Worm (Caenorhabditis elegans) whole organism, L2 larva: ENCODE measurements around the gene npp-27.
A peak's percentile ranks its signal among the peaks of the same experiment; 100 is the strongest.

ENCODE experiments used
- C34F6.9 ChIP-seq: fragments of 150-350 bp; optimal IDR thresholded peaks from 2 replicates; lab custom pipeline; 2014; ENCODE audit warnings: missing biosample characterization, missing genetic modification characterization
- F13H6.1 ChIP-seq: sonication (generic microtip); optimal IDR thresholded peaks from 2 replicates; lab custom pipeline; 2016; ENCODE audit warnings: missing genetic modification characterization, missing compliant biosample characterization
- R02D3.7 ChIP-seq: fragments of 150-350 bp; optimal IDR thresholded peaks from 2 replicates; lab custom pipeline; 2014; ENCODE audit warnings: missing biosample characterization, missing genetic modification characterization
- Y55F3AM.14 ChIP-seq: fragments of 200-800 bp; sonication (Bioruptor generic); optimal IDR thresholded peaks from 2 replicates; lab custom pipeline; 2018; ENCODE audit warnings: mild to moderate bottlenecking, missing genetic modification characterization, missing compliant biosample characterization
- ZK546.5 ChIP-seq: sonication (generic microtip); optimal IDR thresholded peaks from 2 replicates; lab custom pipeline; 2017; ENCODE audit warnings: missing biosample characterization, missing genetic modification characterization
- alr-1 ChIP-seq: fragments of 150-350 bp; optimal IDR thresholded peaks from 2 replicates; lab custom pipeline; 2014; ENCODE audit warnings: missing biosample characterization, missing genetic modification characterization
- aly-2 ChIP-seq: fragments of 150-350 bp; optimal IDR thresholded peaks from 2 replicates; lab custom pipeline; 2014; ENCODE audit warnings: missing biosample characterization, missing genetic modification characterization
- ama-1 ChIP-seq: fragments of 150-350 bp; optimal IDR thresholded peaks from 2 replicates; lab custom pipeline; 2018; ENCODE audit warnings: inconsistent platforms
- blmp-1 ChIP-seq: sonication (generic microtip); optimal IDR thresholded peaks from 2 replicates; lab custom pipeline; 2017; ENCODE audit warnings: missing genetic modification characterization, mild to moderate bottlenecking, missing compliant biosample characterization, antibody characterized with exemption, moderate library complexity; ENCODE audit not compliant: insufficient read depth
- crh-2 ChIP-seq: sonication (generic microtip); optimal IDR thresholded peaks from 2 replicates; lab custom pipeline; 2017; ENCODE audit warnings: missing biosample characterization, missing genetic modification characterization
- dmd-4 ChIP-seq: sonication (generic microtip); optimal IDR thresholded peaks from 2 replicates; lab custom pipeline; 2017; ENCODE audit warnings: missing biosample characterization, missing genetic modification characterization
- egl-27 ChIP-seq: sonication (generic microtip); optimal IDR thresholded peaks from 3 replicates; lab custom pipeline; 2017; ENCODE audit warnings: missing biosample characterization, missing genetic modification reagents, missing genetic modification characterization
- elt-1 ChIP-seq: fragments of 150-350 bp; optimal IDR thresholded peaks from 2 replicates; lab custom pipeline; 2014; ENCODE audit warnings: missing biosample characterization, missing genetic modification characterization
- elt-3 ChIP-seq: sonication (generic microtip); optimal IDR thresholded peaks from 2 replicates; lab custom pipeline; 2017; ENCODE audit warnings: missing biosample characterization, missing genetic modification characterization
- gmeb-1 ChIP-seq: fragments of 150-350 bp; optimal IDR thresholded peaks from 2 replicates; lab custom pipeline; 2014; ENCODE audit warnings: missing biosample characterization, missing genetic modification characterization
- lin-11 ChIP-seq: fragments of 150-350 bp; sonication (generic microtip); optimal IDR thresholded peaks from 2 replicates; lab custom pipeline; 2014; ENCODE audit warnings: missing biosample characterization, missing genetic modification characterization, inconsistent platforms, mixed read lengths
- lin-39 ChIP-seq: fragments of 150-350 bp; optimal IDR thresholded peaks from 2 replicates; lab custom pipeline; 2014; ENCODE audit warnings: missing biosample characterization, missing genetic modification reagents, missing genetic modification characterization
- lsy-2 ChIP-seq, 2 experiments: fragments of 150-350 bp in 1 of 2; sonication (generic microtip) in 1 of 2; optimal IDR thresholded peaks; 2 replicates each; lab custom pipeline; 2014 to 2017; ENCODE audit warnings: missing biosample characterization in 2 of 2, missing genetic modification characterization in 2 of 2
- mab-5 ChIP-seq: fragments of 150-350 bp; optimal IDR thresholded peaks from 2 replicates; lab custom pipeline; 2014; ENCODE audit warnings: missing biosample characterization, missing genetic modification characterization
- mbf-1 ChIP-seq: sonication (generic microtip); optimal IDR thresholded peaks from 2 replicates; lab custom pipeline; 2017; ENCODE audit warnings: missing biosample characterization, missing genetic modification characterization
- mdl-1 ChIP-seq, 2 experiments: fragments of 150-350 bp in 1 of 2; sonication (generic microtip) in 1 of 2; optimal IDR thresholded peaks; 2 replicates each; lab custom pipeline; 2017; ENCODE audit warnings: missing biosample characterization in 2 of 2, missing genetic modification characterization in 2 of 2
- nhr-10 ChIP-seq: sonication (generic microtip); optimal IDR thresholded peaks from 2 replicates; lab custom pipeline; 2017; ENCODE audit warnings: missing biosample characterization, missing genetic modification characterization
- nhr-11 ChIP-seq: fragments of 150-350 bp; optimal IDR thresholded peaks from 2 replicates; lab custom pipeline; 2014; ENCODE audit warnings: missing biosample characterization, missing genetic modification characterization
- nhr-129 ChIP-seq: fragments of 150-350 bp; optimal IDR thresholded peaks from 2 replicates; lab custom pipeline; 2014; ENCODE audit warnings: missing biosample characterization, missing genetic modification characterization
- nhr-23 ChIP-seq: fragments of 150-350 bp; optimal IDR thresholded peaks from 2 replicates; lab custom pipeline; 2014; ENCODE audit warnings: missing biosample characterization, missing genetic modification reagents, missing genetic modification characterization
- nhr-25 ChIP-seq: fragments of 150-350 bp; sonication (generic microtip); optimal IDR thresholded peaks from 3 replicates; lab custom pipeline; 2014; ENCODE audit warnings: missing biosample characterization, missing genetic modification characterization
- nhr-6 ChIP-seq: fragments of 150-350 bp; optimal IDR thresholded peaks from 2 replicates; lab custom pipeline; 2014; ENCODE audit warnings: missing biosample characterization, missing genetic modification characterization
- nhr-77 ChIP-seq: fragments of 150-350 bp; optimal IDR thresholded peaks from 2 replicates; lab custom pipeline; 2014; ENCODE audit warnings: missing biosample characterization, missing genetic modification characterization
- sem-4 ChIP-seq: fragments of 150-350 bp; optimal IDR thresholded peaks from 2 replicates; lab custom pipeline; 2014; ENCODE audit warnings: missing biosample characterization, missing genetic modification reagents, missing genetic modification characterization
- skn-1 ChIP-seq: sonication (generic microtip); optimal IDR thresholded peaks from 2 replicates; lab custom pipeline; 2017; ENCODE audit warnings: missing biosample characterization, missing genetic modification characterization
- sma-3 ChIP-seq: sonication (generic microtip); optimal IDR thresholded peaks from 2 replicates; lab custom pipeline; 2016; ENCODE audit warnings: missing genetic modification reagents, missing genetic modification characterization, missing compliant biosample characterization
- sma-9 ChIP-seq, 2 experiments: fragments of 150-350 bp in 1 of 2; sonication (generic microtip) in 1 of 2; optimal IDR thresholded peaks; 2 replicates each; lab custom pipeline; 2014 to 2016; ENCODE audit warnings: missing genetic modification characterization in 2 of 2, mild to moderate bottlenecking in 1 of 2, missing biosample characterization in 1 of 2, missing compliant biosample characterization in 1 of 2, missing genetic modification reagents in 1 of 2, moderate library complexity in 1 of 2
- unc-39 ChIP-seq: fragments of 150-350 bp; optimal IDR thresholded peaks from 2 replicates; lab custom pipeline; 2014; ENCODE audit warnings: missing biosample characterization, missing genetic modification characterization
- unc-55 ChIP-seq: fragments of 150-350 bp; sonication (generic microtip); optimal IDR thresholded peaks from 3 replicates; lab custom pipeline; 2014; ENCODE audit warnings: missing biosample characterization, missing genetic modification reagents, missing genetic modification characterization
- zag-1 ChIP-seq: fragments of 150-350 bp; optimal IDR thresholded peaks from 2 replicates; lab custom pipeline; 2014; ENCODE audit warnings: missing biosample characterization, missing genetic modification characterization

Gene npp-27

DNA sequence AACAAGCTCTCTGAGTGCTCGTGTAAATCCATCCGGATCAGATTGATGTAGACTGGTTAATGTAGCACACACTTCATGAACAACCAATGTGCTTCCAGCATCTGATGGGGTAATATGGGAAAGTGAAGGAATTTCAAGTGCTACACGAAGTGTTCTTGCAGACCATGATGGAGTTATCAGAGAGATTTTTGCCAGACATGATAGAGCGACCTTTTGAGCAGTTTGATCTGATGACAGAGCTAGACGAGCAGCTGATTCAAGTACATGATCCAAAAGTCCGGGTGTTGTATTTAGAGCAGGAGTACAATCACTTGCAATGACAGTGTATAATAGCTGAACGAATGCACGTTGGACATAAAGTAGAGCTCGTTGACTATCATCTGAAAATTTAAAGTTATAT lies 7.8 kb upstream of the npp-27 start:
- TF ChIP-seq ama-1 (lab: Kevin White, UChicago) (no peak), nhr-6 (tag; lab: Kevin White, UChicago) (no peak), blmp-1 (tag; lab: Kevin White, UChicago) (no peak), lin-39 (tag; lab: Kevin White, UChicago) (no peak), C34F6.9 (tag; lab: Kevin White, UChicago) (no peak), sem-4 (tag; lab: Kevin White, UChicago) (no peak), F13H6.1 (tag; lab: Kevin White, UChicago) (no peak), nhr-25 (tag; lab: Kevin White, UChicago) (no peak), nhr-10 (no peak), nhr-23 (no peak), elt-1 (no peak), mbf-1 (no peak), lin-11 (tag; lab: Kevin White, UChicago) (no peak)

DNA sequence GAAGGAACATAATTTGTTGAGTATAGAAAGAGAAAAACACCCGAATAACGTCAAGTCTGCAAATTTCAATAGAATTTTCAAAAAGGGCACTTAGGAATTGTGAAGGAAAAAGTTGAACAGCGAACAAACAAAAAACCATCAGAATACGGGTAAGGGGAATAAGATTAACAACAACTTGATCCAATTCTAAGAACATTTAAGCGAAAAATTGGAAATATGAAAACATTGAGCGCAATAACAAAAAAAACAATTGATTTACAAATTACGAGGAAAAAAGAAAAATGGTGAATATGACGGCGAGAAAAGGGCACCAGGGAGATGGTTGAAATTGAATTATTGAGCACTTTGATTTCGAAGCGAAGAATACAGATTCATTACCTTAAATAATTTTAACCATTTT lies 6.9 kb upstream of the npp-27 start:
- TF ChIP-seq mdl-1 (tag; optimal IDR thresholded peaks at IDR 0.05; lab: Kevin White, UChicago) (no peak), unc-55 (GFP tag; lab: Kevin White, UChicago) (no peak), nhr-25 (tag; lab: Kevin White, UChicago) (no peak), F13H6.1 (tag; lab: Kevin White, UChicago) (no peak), egl-27 (tag; lab: Kevin White, UChicago) (no peak), R02D3.7 (no peak), alr-1 (no peak), elt-3 (tag; lab: Kevin White, UChicago) (no peak), aly-2 (tag; lab: Kevin White, UChicago) (no peak), dmd-4 (no peak), nhr-77 (no peak), sma-9 (GFP tag; optimal IDR thresholded peaks at IDR 0.05; lab: Kevin White, UChicago) (no peak), sma-9 (tag; optimal IDR thresholded peaks at IDR 0.05; lab: Kevin White, UChicago) (no peak), nhr-11 (no peak), crh-2 (tag; lab: Kevin White, UChicago) (no peak)

DNA sequence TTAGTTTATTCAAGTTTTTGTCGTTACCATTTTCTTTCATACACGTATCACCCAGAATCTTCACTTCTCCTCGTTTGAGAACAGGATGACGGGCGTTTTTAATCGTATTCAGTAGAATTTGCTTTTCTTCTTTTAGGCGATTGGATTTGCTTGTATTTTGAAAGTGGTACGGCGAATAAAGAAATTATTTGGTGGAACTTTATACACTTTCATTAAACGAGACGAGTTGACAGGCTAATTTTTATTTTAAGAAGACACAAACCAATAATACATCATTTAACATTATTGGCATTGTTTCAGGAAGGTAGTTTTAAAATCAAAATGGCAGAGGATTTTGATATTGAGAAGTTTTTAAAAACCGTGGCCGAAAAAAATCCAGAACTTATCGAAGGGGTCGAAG lies 4.9 kb upstream of the npp-27 start, which contains the start of gene C49H3.4:
Gene C49H3.4, plus strand, starts transcription at position 301 of the 400 bp plus-strand sequence.
- TF ChIP-seq mab-5 (tag; lab: Kevin White, UChicago) (no peak), zag-1 (no peak), alr-1 (no peak), ZK546.5 (no peak), dmd-4 (no peak), nhr-25 (tag; lab: Kevin White, UChicago) (no peak), unc-55 (GFP tag; lab: Kevin White, UChicago) (no peak), lsy-2 (tag; optimal IDR thresholded peaks at IDR 0.05; lab: Kevin White, UChicago) (no peak), Y55F3AM.14 (GFP tag; lab: Kevin White, UChicago) (no peak), C34F6.9 (tag; lab: Kevin White, UChicago) (no peak), sma-9 (GFP tag; optimal IDR thresholded peaks at IDR 0.05; lab: Kevin White, UChicago) (no peak), sma-9 (tag; optimal IDR thresholded peaks at IDR 0.05; lab: Kevin White, UChicago) (no peak), unc-39 (no peak), skn-1 (tag; lab: Kevin White, UChicago) (no peak), nhr-23 (no peak)

DNA sequence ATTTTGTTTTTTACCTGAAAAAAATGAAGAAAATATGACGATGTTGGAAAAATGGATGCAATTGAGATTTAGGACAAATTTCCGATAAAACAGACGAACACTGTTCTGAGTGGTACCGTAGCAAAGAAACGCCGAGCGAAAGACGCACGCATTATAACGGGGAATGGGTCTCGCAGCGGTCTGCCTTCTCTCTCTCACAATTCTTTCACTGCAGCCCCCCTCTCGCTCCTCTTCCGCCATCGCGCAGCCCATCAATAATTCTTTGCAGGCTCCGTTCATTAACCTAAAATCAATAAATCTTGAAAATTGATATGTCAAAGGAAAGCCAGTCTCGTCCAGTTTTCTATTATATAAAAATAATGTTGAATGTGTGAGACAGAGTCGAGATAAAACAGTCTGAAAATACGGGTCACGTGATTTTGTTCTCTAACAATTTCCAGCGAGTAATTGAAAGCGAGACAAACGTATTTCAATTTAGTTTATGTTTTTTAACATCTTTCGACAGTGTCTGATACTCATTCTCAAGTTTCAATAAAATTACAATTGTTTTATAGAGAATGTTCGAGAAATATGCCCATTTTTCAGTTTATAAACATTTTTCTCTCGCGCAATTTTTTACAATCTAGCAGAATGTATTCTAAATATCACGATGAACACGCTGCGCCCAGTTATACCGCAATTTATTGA lies 449 bp downstream of the npp-27 start:
- TF ChIP-seq nhr-10 (no peak), lsy-2 (tag; optimal IDR thresholded peaks at IDR 0.05; lab: Kevin White, UChicago) (peak in 1 of 2 experiments; percentile 57), C34F6.9 (tag; lab: Kevin White, UChicago) (peak; percentile 42), sem-4 (tag; lab: Kevin White, UChicago) (no peak), lin-11 (tag; lab: Kevin White, UChicago) (no peak), sma-9 (GFP tag; optimal IDR thresholded peaks at IDR 0.05; lab: Kevin White, UChicago) (no peak), sma-9 (tag; optimal IDR thresholded peaks at IDR 0.05; lab: Kevin White, UChicago) (no peak), gmeb-1 (no peak), ama-1 (lab: Kevin White, UChicago) (peak; percentile 34), nhr-23 (no peak), unc-55 (GFP tag; lab: Kevin White, UChicago) (peak; percentile 31), sma-3 (GFP tag; lab: Kevin White, UChicago) (no peak), nhr-129 (tag; lab: Kevin White, UChicago) (no peak)
- TF ChIP-seq, all 48 proteins: peak for 4
